Fruit fly (Drosophila melanogaster) whole organism, embryonic: ENCODE results near the gene Kyat.

Source experiments
- BEAF-32 ChIP-seq: fragments of 200-800 bp; sonication (Bioruptor generic); optimal IDR thresholded peaks from 3 replicates; lab custom pipeline; 2017; ENCODE audit warnings: missing biosample characterization, missing genetic modification characterization, mild to moderate bottlenecking, moderate library complexity, missing genetic modification reagents
- CG10147 ChIP-seq: fragments of 200-800 bp; sonication (Bioruptor generic); optimal IDR thresholded peaks from 2 replicates; lab custom pipeline; 2019; ENCODE audit warnings: missing biosample characterization, mild to moderate bottlenecking, missing genetic modification characterization, moderate library complexity
- CG10462 ChIP-seq: fragments of 200-800 bp; sonication (Bioruptor generic); optimal IDR thresholded peaks from 2 replicates; lab custom pipeline; 2016; ENCODE audit warnings: missing biosample characterization, missing genetic modification characterization
- CG12071 ChIP-seq: fragments of 200-800 bp; sonication (Bioruptor generic); optimal IDR thresholded peaks from 3 replicates; lab custom pipeline; 2018; ENCODE audit warnings: missing biosample characterization, mild to moderate bottlenecking, missing genetic modification characterization
- CG15601 ChIP-seq: fragments of 200-800 bp; sonication (Bioruptor generic); optimal IDR thresholded peaks from 3 replicates; lab custom pipeline; 2019; ENCODE audit warnings: missing biosample characterization, mild to moderate bottlenecking, missing genetic modification characterization, moderate library complexity
- CG17359 ChIP-seq: fragments of 200-800 bp; sonication (Bioruptor generic); optimal IDR thresholded peaks from 3 replicates; lab custom pipeline; 2018; ENCODE audit warnings: missing biosample characterization, mild to moderate bottlenecking, missing genetic modification characterization, moderate library complexity
- CG17829 ChIP-seq: fragments of 200-800 bp; optimal IDR thresholded peaks from 2 replicates; lab custom pipeline; 2019; ENCODE audit warnings: missing biosample characterization, mild to moderate bottlenecking, missing genetic modification characterization, moderate library complexity
- CG18599 ChIP-seq: fragments of 200-800 bp; sonication (Bioruptor generic); optimal IDR thresholded peaks from 3 replicates; lab custom pipeline; 2017; ENCODE audit warnings: missing biosample characterization, missing genetic modification characterization, mild to moderate bottlenecking, moderate library complexity, missing genetic modification reagents
- CG2875 ChIP-seq: fragments of 200-800 bp; sonication (Bioruptor generic); optimal IDR thresholded peaks from 2 replicates; lab custom pipeline; 2017; ENCODE audit warnings: missing biosample characterization, mild to moderate bottlenecking, missing genetic modification characterization, missing genetic modification reagents
- CG32772 ChIP-seq: fragments of 200-800 bp; sonication (Bioruptor generic); IDR thresholded peaks from 2 replicates; pipeline ENCODE4 v1.3.6; 2022; ENCODE audit warnings: missing biosample characterization, missing genetic modification characterization
- CG3847 ChIP-seq: fragments of 200-800 bp; sonication (Bioruptor generic); IDR thresholded peaks from 2 replicates; pipeline ENCODE4 v1.3.6; 2022; ENCODE audit warnings: missing biosample characterization, missing genetic modification characterization
- CG5180 ChIP-seq: fragments of 200-800 bp; sonication (Bioruptor generic); optimal IDR thresholded peaks from 3 replicates; lab custom pipeline; 2017; ENCODE audit warnings: missing biosample characterization, missing genetic modification characterization, mild to moderate bottlenecking, moderate library complexity, missing genetic modification reagents
- CG6654 ChIP-seq: fragments of 200-800 bp; sonication (Bioruptor generic); optimal IDR thresholded peaks from 2 replicates; lab custom pipeline; 2017; ENCODE audit warnings: missing biosample characterization, mild to moderate bottlenecking, missing genetic modification characterization
- CG6813 ChIP-seq: fragments of 200-800 bp; sonication (Bioruptor generic); optimal IDR thresholded peaks from 2 replicates; lab custom pipeline; 2017; ENCODE audit warnings: missing biosample characterization, missing genetic modification characterization, mild to moderate bottlenecking, moderate library complexity, missing genetic modification reagents
- CG9817 ChIP-seq: fragments of 200-800 bp; sonication (Bioruptor generic); optimal IDR thresholded peaks from 2 replicates; lab custom pipeline; 2018; ENCODE audit warnings: missing biosample characterization, mild to moderate bottlenecking, missing genetic modification characterization, moderate library complexity
- Dip3 ChIP-seq: fragments of 200-800 bp; sonication (Bioruptor generic); optimal IDR thresholded peaks from 3 replicates; lab custom pipeline; 2016; ENCODE audit warnings: missing biosample characterization, missing genetic modification characterization
- ERR ChIP-seq: fragments of 200-800 bp; sonication (Bioruptor generic); optimal IDR thresholded peaks from 2 replicates; lab custom pipeline; 2016; ENCODE audit warnings: missing biosample characterization, missing genetic modification characterization
- Fer3 ChIP-seq: fragments of 200-800 bp; sonication (Bioruptor generic); optimal IDR thresholded peaks from 2 replicates; lab custom pipeline; 2018; ENCODE audit warnings: missing biosample characterization, mild to moderate bottlenecking, missing genetic modification characterization, moderate library complexity
- GATAe ChIP-seq: fragments of 200-800 bp; sonication (Bioruptor generic); conservative IDR thresholded peaks from 2 replicates; pipeline ENCODE4 v1.3.6; 2022; ENCODE audit warnings: missing biosample characterization, missing genetic modification characterization
- Meics ChIP-seq: fragments of 200-800 bp; sonication (Bioruptor generic); optimal IDR thresholded peaks from 2 replicates; lab custom pipeline; 2017; ENCODE audit warnings: missing biosample characterization, mild to moderate bottlenecking, missing genetic modification characterization
- Mrtf ChIP-seq: fragments of 200-800 bp; sonication (Bioruptor generic); IDR thresholded peaks from 3 replicates; pipeline ENCODE4 v1.3.6; 2022; ENCODE audit warnings: missing biosample characterization, missing genetic modification characterization
- NC2α ChIP-seq: fragments of 200-800 bp; sonication (Bioruptor generic); optimal IDR thresholded peaks from 2 replicates; lab custom pipeline; 2016; ENCODE audit warnings: missing biosample characterization, missing genetic modification characterization
- NFAT ChIP-seq: fragments of 200-800 bp; sonication (Bioruptor generic); IDR thresholded peaks from 2 replicates; pipeline ENCODE4 v1.3.6; 2022; ENCODE audit warnings: missing biosample characterization, missing genetic modification characterization
- Pdp1 ChIP-seq, 2 experiments: fragments of 200-800 bp; sonication (Bioruptor generic); optimal IDR thresholded peaks; 3 replicates each; lab custom pipeline; 2016; ENCODE audit warnings: missing biosample characterization in 2 of 2, missing genetic modification characterization in 2 of 2, mild to moderate bottlenecking in 1 of 2, moderate library complexity in 1 of 2
- Scr ChIP-seq: fragments of 200-800 bp; sonication (Bioruptor generic); IDR thresholded peaks from 2 replicates; pipeline ENCODE4 v1.3.6; 2022; ENCODE audit warnings: missing biosample characterization, missing genetic modification characterization; ENCODE audit not compliant: partially characterized antibody
- Taf1 ChIP-seq: fragments of 200-800 bp; sonication (Bioruptor generic); IDR thresholded peaks from 2 replicates; pipeline ENCODE4 v1.3.6; 2022; ENCODE audit warnings: missing biosample characterization, missing genetic modification characterization
- Vsx1 ChIP-seq: fragments of 200-800 bp; sonication (Bioruptor generic); optimal IDR thresholded peaks from 2 replicates; lab custom pipeline; 2017; ENCODE audit warnings: missing biosample characterization, mild to moderate bottlenecking, missing genetic modification characterization, missing genetic modification reagents
- Xrp1 ChIP-seq: fragments of 200-800 bp; sonication (Bioruptor generic); IDR thresholded peaks from 2 replicates; pipeline ENCODE4 v1.3.6; 2022; ENCODE audit warnings: missing biosample characterization, missing genetic modification characterization
- btn ChIP-seq: fragments of 200-800 bp; sonication (Bioruptor generic); optimal IDR thresholded peaks from 2 replicates; lab custom pipeline; 2016; ENCODE audit warnings: missing biosample characterization, missing genetic modification characterization
- chif ChIP-seq, 2 experiments: fragments of 200-800 bp; sonication (Bioruptor generic); optimal IDR thresholded peaks; 3 replicates each; lab custom pipeline; 2016; ENCODE audit warnings: missing biosample characterization in 2 of 2, missing genetic modification characterization in 2 of 2
- chn ChIP-seq: fragments of 200-800 bp; sonication (Bioruptor generic); optimal IDR thresholded peaks from 2 replicates; lab custom pipeline; 2016; ENCODE audit warnings: missing biosample characterization, missing genetic modification characterization
- crc ChIP-seq: fragments of 200-800 bp; sonication (Bioruptor generic); optimal IDR thresholded peaks from 2 replicates; lab custom pipeline; 2016; ENCODE audit warnings: missing biosample characterization, missing genetic modification characterization
- croc ChIP-seq: fragments of 200-800 bp; sonication (Bioruptor generic); conservative IDR thresholded peaks from 3 replicates; pipeline ENCODE4 v1.3.6; 2022; ENCODE audit warnings: missing biosample characterization, missing genetic modification characterization
- ems ChIP-seq: fragments of 200-800 bp; sonication (Bioruptor generic); optimal IDR thresholded peaks from 3 replicates; lab custom pipeline; 2016; ENCODE audit warnings: missing biosample characterization, missing genetic modification characterization
- fd3F ChIP-seq: fragments of 200-800 bp; sonication (Bioruptor generic); optimal IDR thresholded peaks from 2 replicates; lab custom pipeline; 2018; ENCODE audit warnings: missing biosample characterization, mild to moderate bottlenecking, missing genetic modification characterization, moderate library complexity
- jing ChIP-seq: fragments of 200-800 bp; sonication (Bioruptor generic); optimal IDR thresholded peaks from 2 replicates; lab custom pipeline; 2018; ENCODE audit warnings: missing biosample characterization, mild to moderate bottlenecking, missing genetic modification characterization
- lov ChIP-seq, 2 experiments: fragments of 200-800 bp in 1 of 2; fragments of >200 bp in 1 of 2; sonication (Bioruptor generic) in 1 of 2; IDR thresholded peaks in 1 of 2; optimal IDR thresholded peaks in 1 of 2; 2 replicates in 1 of 2; 3 replicates in 1 of 2; pipeline versions ENCODE4 v1.3.6 to Lab custom; 2017 to 2022; ENCODE audit warnings: missing biosample characterization in 1 of 2, missing genetic modification characterization in 1 of 2
- nau ChIP-seq: fragments of 200-800 bp; sonication (Bioruptor generic); optimal IDR thresholded peaks from 3 replicates; lab custom pipeline; 2017; ENCODE audit warnings: missing biosample characterization, mild to moderate bottlenecking, missing genetic modification characterization, missing genetic modification reagents
- nom ChIP-seq: fragments of 200-800 bp; sonication (Bioruptor generic); optimal IDR thresholded peaks from 2 replicates; lab custom pipeline; 2017; ENCODE audit warnings: missing biosample characterization, missing genetic modification characterization, mild to moderate bottlenecking, moderate library complexity, missing genetic modification reagents
- org-1 ChIP-seq: fragments of 200-800 bp; sonication (Bioruptor generic); optimal IDR thresholded peaks from 2 replicates; lab custom pipeline; 2017; ENCODE audit warnings: missing biosample characterization, missing genetic modification characterization
- pfk ChIP-seq: fragments of 200-800 bp; sonication (Bioruptor generic); optimal IDR thresholded peaks from 2 replicates; lab custom pipeline; 2018; ENCODE audit warnings: missing biosample characterization, mild to moderate bottlenecking, missing genetic modification characterization, moderate library complexity
- repo ChIP-seq: fragments of 200-800 bp; sonication (Bioruptor generic); optimal IDR thresholded peaks from 2 replicates; lab custom pipeline; 2016; ENCODE audit warnings: missing biosample characterization, missing genetic modification characterization
- row ChIP-seq: fragments of 200-800 bp; sonication (Bioruptor generic); IDR thresholded peaks from 3 replicates; pipeline ENCODE4 v1.3.6; 2022; ENCODE audit warnings: missing biosample characterization, missing genetic modification characterization
- sim ChIP-seq: fragments of 200-800 bp; sonication (Bioruptor generic); IDR thresholded peaks from 2 replicates; pipeline ENCODE4 v1.3.6; 2022; ENCODE audit warnings: missing biosample characterization, missing genetic modification characterization
- sob ChIP-seq: fragments of 200-800 bp; sonication (Bioruptor generic); IDR thresholded peaks from 2 replicates; pipeline ENCODE4 v1.3.6; 2022; ENCODE audit warnings: missing biosample characterization, missing genetic modification characterization
- sr ChIP-seq: fragments of 200-800 bp; sonication (Bioruptor generic); IDR thresholded peaks from 3 replicates; pipeline ENCODE4 v1.3.6; 2022; ENCODE audit warnings: missing biosample characterization, missing genetic modification characterization
- tin ChIP-seq: fragments of 200-800 bp; sonication (Bioruptor generic); optimal IDR thresholded peaks from 3 replicates; lab custom pipeline; 2016; ENCODE audit warnings: missing biosample characterization, missing genetic modification characterization

Kyat gene

dm6 chr3R:11850917-11851897 is 28.9 kb upstream of the Kyat start (continued):
- TF ChIP-seq NC2α (GFP tag; lab: Kevin White, UChicago) (peak; percentile 65), CG2875 (peak; percentile 85), ERR (no peak), sim (GFP tag; lab: Robert Waterston, UW) (no peak; the same call in 1 of the 2 replicates), CG17359 (tag; lab: Kevin White, UChicago) (peak; percentile 83), chif (GFP tag; optimal IDR thresholded peaks at IDR 0.05; lab: Kevin White, UChicago) (peak; percentile 65 to 87), NFAT (GFP tag; lab: Robert Waterston, UW) (no peak), Taf1 (no peak), Vsx1 (peak; percentile 40), BEAF-32 (GFP tag; lab: Kevin White, UChicago) (no peak), nom (GFP tag; lab: Kevin White, UChicago) (peak; percentile 44), CG18599 (GFP tag; lab: Kevin White, UChicago) (peak; percentile 52), CG15601 (tag; lab: Kevin White, UChicago) (peak; percentile 94), CG6654 (GFP tag; lab: Kevin White, UChicago) (peak; percentile 78), CG10462 (GFP tag; lab: Kevin White, UChicago) (peak; percentile 59), lov (optimal IDR thresholded peaks at IDR 0.05; lab: Kevin White, UChicago) (no peak), lov (GFP tag; IDR thresholded peaks at IDR 0.05; lab: Robert Waterston, UW) (peak; percentile 56; the same call in 1 of the 3 replicates), ems (GFP tag; lab: Kevin White, UChicago) (peak; percentile 74), pfk (GFP tag; lab: Kevin White, UChicago) (no peak), Scr (GFP tag; lab: Robert Waterston, UW) (no peak), CG12071 (GFP tag; lab: Kevin White, UChicago) (peak; percentile 60), croc (GFP tag; lab: Robert Waterston, UW) (peak; percentile 88), sob (GFP tag; lab: Robert Waterston, UW) (no peak; the same call in 1 of the 2 replicates), jing (GFP tag; lab: Kevin White, UChicago) (peak; percentile 85), row (GFP tag; lab: Robert Waterston, UW) (peak; percentile 71), CG6813 (peak; percentile 47), CG9817 (peak; percentile 50), btn (GFP tag; lab: Kevin White, UChicago) (peak; percentile 69), nau (peak; percentile 72), CG32772 (GFP tag; lab: Robert Waterston, UW) (peak; percentile 79), CG17829 (tag; lab: Kevin White, UChicago) (peak; percentile 91), Dip3 (GFP tag; lab: Kevin White, UChicago) (no peak), Mrtf (GFP tag; lab: Robert Waterston, UW) (no peak), CG5180 (peak; percentile 71), Meics (peak; percentile 7), repo (GFP tag; lab: Kevin White, UChicago) (peak; percentile 40), tin (GFP tag; lab: Kevin White, UChicago) (peak; percentile 67), chn (GFP tag; lab: Kevin White, UChicago) (peak; percentile 74), Xrp1 (GFP tag; lab: Robert Waterston, UW) (peak; percentile 88), fd3F (GFP tag; lab: Kevin White, UChicago) (no peak), sr (GFP tag; lab: Robert Waterston, UW) (peak; percentile 96), Pdp1 (GFP tag; optimal IDR thresholded peaks at IDR 0.05; lab: Kevin White, UChicago) (peak; percentile 38 to 69), GATAe (GFP tag; lab: Robert Waterston, UW) (no peak), CG3847 (0 out of 2 replicates have a peak, but pooled peaks have one; percentile 14), org-1 (peak; percentile 73), CG10147 (GFP tag; lab: Kevin White, UChicago) (peak; percentile 54), crc (GFP tag; lab: Kevin White, UChicago) (peak; percentile 56), Fer3 (tag; lab: Kevin White, UChicago) (no peak)
